Fruit fly (Drosophila melanogaster) whole organism, wandering third instar larva: Measurements from ENCODE around the gene Dscam4.

Experiments
- CG32264 ChIP-seq: fragments of 200-800 bp; sonication (Bioruptor generic); optimal IDR thresholded peaks from 2 replicates; lab custom pipeline; 2016; ENCODE audit warnings: missing biosample characterization, missing genetic modification characterization
- CG9705 ChIP-seq: fragments of 200-800 bp; sonication (Bioruptor generic); optimal IDR thresholded peaks from 2 replicates; lab custom pipeline; 2018; ENCODE audit warnings: missing biosample characterization, mild to moderate bottlenecking, missing genetic modification characterization
- Dfd ChIP-seq: fragments of >200 bp; optimal IDR thresholded peaks from 2 replicates; lab custom pipeline; 2017; ENCODE audit warnings: missing biosample characterization, missing genetic modification characterization
- GATAd ChIP-seq: sonication (Bioruptor generic); optimal IDR thresholded peaks from 2 replicates; lab custom pipeline; 2016; ENCODE audit warnings: missing biosample characterization, missing genetic modification characterization
- HLH106 ChIP-seq: fragments of 200-800 bp; optimal IDR thresholded peaks from 3 replicates; lab custom pipeline; 2019; ENCODE audit warnings: missing biosample characterization, mild to moderate bottlenecking, missing genetic modification characterization, moderate library complexity
- Hnf4 ChIP-seq: fragments of 200-800 bp; sonication (Bioruptor generic); optimal IDR thresholded peaks from 2 replicates; lab custom pipeline; 2016; ENCODE audit warnings: missing biosample characterization, mild to moderate bottlenecking, missing genetic modification characterization
- Hr78 ChIP-seq: fragments of >200 bp; optimal IDR thresholded peaks from 2 replicates; lab custom pipeline; 2017; ENCODE audit warnings: missing biosample characterization, missing genetic modification characterization
- Jra ChIP-seq: sonication (Bioruptor generic); optimal IDR thresholded peaks from 2 replicates; lab custom pipeline; 2016; ENCODE audit warnings: missing biosample characterization, missing genetic modification characterization
- Mio ChIP-seq: sonication (Bioruptor generic); optimal IDR thresholded peaks from 2 replicates; lab custom pipeline; 2016; ENCODE audit warnings: missing biosample characterization, missing genetic modification characterization
- Myc ChIP-seq: fragments of >200 bp; optimal IDR thresholded peaks from 2 replicates; lab custom pipeline; 2017
- N ChIP-seq: fragments of >200 bp; optimal IDR thresholded peaks from 2 replicates; lab custom pipeline; 2018; ENCODE audit warnings: missing biosample characterization, missing external identifiers, missing genetic modification characterization
- OdsH ChIP-seq: fragments of 200-800 bp; sonication (Bioruptor generic); optimal IDR thresholded peaks from 2 replicates; lab custom pipeline; 2016; ENCODE audit warnings: missing biosample characterization, mild to moderate bottlenecking, missing genetic modification characterization
- Rel ChIP-seq, 2 experiments: fragments of 200-800 bp; sonication (Bioruptor generic) in 1 of 2; optimal IDR thresholded peaks; 2 replicates in 1 of 2; 3 replicates in 1 of 2; lab custom pipeline; 2016 to 2019; ENCODE audit warnings: mild to moderate bottlenecking in 2 of 2, missing biosample characterization in 2 of 2, missing genetic modification characterization in 2 of 2, moderate library complexity in 1 of 2
- Sp1 ChIP-seq: fragments of 200-800 bp; sonication (Bioruptor generic); optimal IDR thresholded peaks from 3 replicates; lab custom pipeline; 2019; ENCODE audit warnings: missing biosample characterization, mild to moderate bottlenecking, missing genetic modification characterization, moderate library complexity
- Vsx2 ChIP-seq: fragments of 200-300, 225-300 bp; sonication (Bioruptor generic); optimal IDR thresholded peaks from 2 replicates; lab custom pipeline; 2018; ENCODE audit warnings: missing biosample characterization, missing genetic modification characterization; ENCODE audit not compliant: partially characterized antibody
- br ChIP-seq: fragments of 200-800 bp; sonication (Bioruptor generic); optimal IDR thresholded peaks from 2 replicates; lab custom pipeline; 2016; ENCODE audit warnings: missing biosample characterization, missing genetic modification characterization
- brk ChIP-seq: fragments of 200-800 bp; sonication (Bioruptor generic); optimal IDR thresholded peaks from 2 replicates; lab custom pipeline; 2016; ENCODE audit warnings: missing biosample characterization, mild to moderate bottlenecking, missing genetic modification characterization
- dl ChIP-seq, 2 experiments: fragments of 175-275, 200-275 bp in 1 of 2; fragments of 200-275 bp in 1 of 2; sonication (Bioruptor generic); optimal IDR thresholded peaks; lab custom pipeline; 2018; ENCODE audit warnings: mild to moderate bottlenecking in 2 of 2, missing biosample characterization in 2 of 2, missing genetic modification characterization in 2 of 2, moderate library complexity in 2 of 2; ENCODE audit not compliant: partially characterized antibody in 2 of 2, insufficient read depth in 1 of 2
- dmrt93B ChIP-seq: fragments of 200-800 bp; sonication (Bioruptor generic); optimal IDR thresholded peaks from 2 replicates; lab custom pipeline; 2018; ENCODE audit warnings: missing biosample characterization, mild to moderate bottlenecking, missing genetic modification characterization
- dsf ChIP-seq: sonication (Bioruptor generic); optimal IDR thresholded peaks from 2 replicates; lab custom pipeline; 2016; ENCODE audit warnings: missing biosample characterization, missing genetic modification characterization, borderline replicate concordance
- ey ChIP-seq: fragments of 200-800 bp; sonication (Bioruptor generic); optimal IDR thresholded peaks from 2 replicates; lab custom pipeline; 2016; ENCODE audit warnings: missing biosample characterization, missing genetic modification characterization
- foxo ChIP-seq, 2 experiments: fragments of 200-800 bp; sonication (Bioruptor generic); optimal IDR thresholded peaks; 2 replicates in 1 of 2; 3 replicates in 1 of 2; lab custom pipeline; 2016 to 2017; ENCODE audit warnings: missing biosample characterization in 2 of 2, missing genetic modification characterization in 2 of 2
- fru ChIP-seq: fragments of 200-800 bp; sonication (Bioruptor generic); optimal IDR thresholded peaks from 3 replicates; lab custom pipeline; 2016; ENCODE audit warnings: missing biosample characterization, mild to moderate bottlenecking, missing genetic modification characterization
- h ChIP-seq: fragments of 200-800 bp; sonication (Bioruptor generic); optimal IDR thresholded peaks from 3 replicates; lab custom pipeline; 2016; ENCODE audit warnings: missing biosample characterization, mild to moderate bottlenecking, missing genetic modification characterization
- pan ChIP-seq: fragments of >200 bp; optimal IDR thresholded peaks from 2 replicates; lab custom pipeline; 2017
- psq ChIP-seq: fragments of 200-800 bp; sonication (Bioruptor generic); optimal IDR thresholded peaks from 3 replicates; lab custom pipeline; 2017; ENCODE audit warnings: missing biosample characterization, mild to moderate bottlenecking, missing genetic modification characterization, moderate library complexity
- rgr ChIP-seq: fragments of 200-800 bp; sonication (Bioruptor generic); optimal IDR thresholded peaks from 3 replicates; lab custom pipeline; 2016; ENCODE audit warnings: missing biosample characterization, mild to moderate bottlenecking, missing genetic modification characterization
- sage ChIP-seq: fragments of 200-800 bp; sonication (Bioruptor generic); optimal IDR thresholded peaks from 2 replicates; lab custom pipeline; 2016; ENCODE audit warnings: missing biosample characterization, mild to moderate bottlenecking, missing genetic modification characterization
- sv ChIP-seq: fragments of 200-800 bp; sonication (Bioruptor generic); optimal IDR thresholded peaks from 3 replicates; lab custom pipeline; 2016; ENCODE audit warnings: missing biosample characterization, missing genetic modification characterization
- tai ChIP-seq: sonication (Bioruptor generic); optimal IDR thresholded peaks from 2 replicates; lab custom pipeline; 2016; ENCODE audit warnings: missing biosample characterization, missing genetic modification characterization
- usp ChIP-seq: fragments of >200 bp; optimal IDR thresholded peaks from 2 replicates; lab custom pipeline; 2017; ENCODE audit warnings: missing biosample characterization, missing genetic modification characterization
- woc ChIP-seq: sonication (Bioruptor generic); optimal IDR thresholded peaks from 2 replicates; lab custom pipeline; 2016; ENCODE audit warnings: missing biosample characterization, mild to moderate bottlenecking, missing genetic modification characterization

The Dscam4 gene

dm6 chr3L:8303912-8304311 is 65.5 kb downstream of the Dscam4 start, which contains the start of the genes CG7194 and Sbp2:
CG7194 (minus strand) TSS chr3L:8304059.
Sbp2 (plus strand) TSS chr3L:8304157.
- TF ChIP-seq Myc (lab: Kevin White, UChicago) (peak; percentile 27), dsf (GFP tag; lab: Kevin White, UChicago) (no peak), rgr (peak; percentile 12), psq (GFP tag; lab: Kevin White, UChicago) (peak; percentile 7)
- TF ChIP-seq, all 38 proteins: peak for 3

- no peak for TF ChIP-seq fru (GFP tag; lab: Kevin White, UChicago)
These were observed 68.4 kb downstream of the Dscam4 start, which contains the start of gene Gr66a for dm6 chr3L:8306880-8307279. Gr66a (minus strand) TSS chr3L:8306980.

dm6 chr3L:8308891-8309352 is 70.5 kb downstream of the Dscam4 start, which contains the start of gene BI-1:
BI-1 (minus strand) TSS chr3L:8308941.
- TF ChIP-seq dsf (GFP tag; lab: Kevin White, UChicago) (peak; percentile 21), Myc (lab: Kevin White, UChicago) (peak; percentile 99), rgr (peak; percentile 78), N (GFP tag; lab: Kevin White, UChicago) (no peak), CG32264 (GFP tag; lab: Kevin White, UChicago) (no peak), GATAd (GFP tag; lab: Kevin White, UChicago) (no peak), sv (GFP tag; lab: Kevin White, UChicago) (peak; percentile 29), fru (GFP tag; lab: Kevin White, UChicago) (peak; percentile 84), Jra (peak; percentile 63), HLH106 (tag; lab: Kevin White, UChicago) (peak; percentile 79), Vsx2 (GFP tag; lab: Kevin White, UChicago) (no peak), Hnf4 (GFP tag; lab: Kevin White, UChicago) (peak; percentile 68), CG9705 (GFP tag; lab: Kevin White, UChicago) (peak; percentile 69), Sp1 (GFP tag; lab: Kevin White, UChicago) (peak; percentile 79), Dfd (GFP tag; lab: Kevin White, UChicago) (no peak), h (GFP tag; lab: Kevin White, UChicago) (peak; percentile 80), foxo (GFP tag; optimal IDR thresholded peaks at IDR 0.05; lab: Kevin White, UChicago) (peak in 1 of 2 experiments; percentile 83), tai (GFP tag; lab: Kevin White, UChicago) (no peak), dmrt93B (GFP tag; lab: Kevin White, UChicago) (no peak), OdsH (peak; percentile 44), br (GFP tag; lab: Kevin White, UChicago) (peak; percentile 69), psq (GFP tag; lab: Kevin White, UChicago) (peak; percentile 75), sage (GFP tag; lab: Kevin White, UChicago) (peak; percentile 7), ey (GFP tag; lab: Kevin White, UChicago) (peak; percentile 25), pan (lab: Kevin White, UChicago) (no peak), Rel (GFP tag; optimal IDR thresholded peaks at IDR 0.05; lab: Kevin White, UChicago) (no peak), Rel (tag; optimal IDR thresholded peaks at IDR 0.05; lab: Kevin White, UChicago) (peak; percentile 56), Mio (no peak), dl (GFP tag; optimal IDR thresholded peaks at IDR 0.05; lab: Kevin White, UChicago; ENCODE audit: insufficient read depth in 1 of 2, partially characterized antibody in 2 of 2) (no peak), Hr78 (GFP tag; lab: Kevin White, UChicago) (no peak), woc (GFP tag; lab: Kevin White, UChicago) (peak; percentile 86), usp (GFP tag; lab: Kevin White, UChicago) (no peak), brk (GFP tag; lab: Kevin White, UChicago) (peak; percentile 64)

dm6 chr3L:8312290-8312689 is 73.8 kb downstream of the Dscam4 start:
- no peak for TF ChIP-seq dmrt93B (GFP tag; lab: Kevin White, UChicago)
- TF ChIP-seq foxo (GFP tag; optimal IDR thresholded peaks at IDR 0.05; lab: Kevin White, UChicago) = no peak
- no peak for TF ChIP-seq Jra
- TF ChIP-seq Sp1 (GFP tag; lab: Kevin White, UChicago) = no peak
- no peak for TF ChIP-seq br (GFP tag; lab: Kevin White, UChicago)
- TF ChIP-seq Myc (lab: Kevin White, UChicago) = no peak
- TF ChIP-seq usp (GFP tag; lab: Kevin White, UChicago) = no peak
- TF ChIP-seq OdsH = no peak
